Fruit fly (Drosophila melanogaster) whole organism, wandering third instar larva: ENCODE data around the gene CG14435.
A peak's percentile ranks its signal among the peaks of the same experiment; 100 is the strongest.

Experiments used
- Abd-B ChIP-seq: fragments of >200 bp; optimal IDR thresholded peaks from 2 replicates; lab custom pipeline; 2017; ENCODE audit warnings: missing biosample characterization, missing genetic modification characterization
- CG32264 ChIP-seq: fragments of 200-800 bp; sonication (Bioruptor generic); optimal IDR thresholded peaks from 2 replicates; lab custom pipeline; 2016; ENCODE audit warnings: missing biosample characterization, missing genetic modification characterization
- CG9705 ChIP-seq: fragments of 200-800 bp; sonication (Bioruptor generic); optimal IDR thresholded peaks from 2 replicates; lab custom pipeline; 2018; ENCODE audit warnings: missing biosample characterization, mild to moderate bottlenecking, missing genetic modification characterization
- CrebA ChIP-seq: fragments of 200-800 bp; sonication (Bioruptor generic); optimal IDR thresholded peaks from 2 replicates; lab custom pipeline; 2016; ENCODE audit warnings: missing biosample characterization, mild to moderate bottlenecking, missing genetic modification characterization, borderline replicate concordance
- Dfd ChIP-seq: fragments of >200 bp; optimal IDR thresholded peaks from 2 replicates; lab custom pipeline; 2017; ENCODE audit warnings: missing biosample characterization, missing genetic modification characterization
- Dif ChIP-seq: fragments of 200-275, 200-300 bp; sonication (Bioruptor generic); optimal IDR thresholded peaks from 2 replicates; lab custom pipeline; 2018; ENCODE audit warnings: missing biosample characterization, missing genetic modification characterization; ENCODE audit not compliant: partially characterized antibody
- HLH106 ChIP-seq: fragments of 200-800 bp; optimal IDR thresholded peaks from 3 replicates; lab custom pipeline; 2019; ENCODE audit warnings: missing biosample characterization, mild to moderate bottlenecking, missing genetic modification characterization, moderate library complexity
- Hr83 ChIP-seq: fragments of 200-300 bp; sonication (Bioruptor generic); optimal IDR thresholded peaks from 2 replicates; lab custom pipeline; 2016; ENCODE audit warnings: missing biosample characterization, mild to moderate bottlenecking, missing genetic modification characterization, moderate library complexity; ENCODE audit not compliant: poor library complexity, severe bottlenecking
- Jra ChIP-seq: sonication (Bioruptor generic); optimal IDR thresholded peaks from 2 replicates; lab custom pipeline; 2016; ENCODE audit warnings: missing biosample characterization, missing genetic modification characterization
- Mio ChIP-seq: sonication (Bioruptor generic); optimal IDR thresholded peaks from 2 replicates; lab custom pipeline; 2016; ENCODE audit warnings: missing biosample characterization, missing genetic modification characterization
- Myc ChIP-seq: fragments of >200 bp; optimal IDR thresholded peaks from 2 replicates; lab custom pipeline; 2017
- N ChIP-seq: fragments of >200 bp; optimal IDR thresholded peaks from 2 replicates; lab custom pipeline; 2018; ENCODE audit warnings: missing biosample characterization, missing external identifiers, missing genetic modification characterization
- Rel ChIP-seq, 2 experiments: fragments of 200-800 bp; sonication (Bioruptor generic) in 1 of 2; optimal IDR thresholded peaks; 2 replicates in 1 of 2; 3 replicates in 1 of 2; lab custom pipeline; 2016 to 2019; ENCODE audit warnings: mild to moderate bottlenecking in 2 of 2, missing biosample characterization in 2 of 2, missing genetic modification characterization in 2 of 2, moderate library complexity in 1 of 2
- Sp1 ChIP-seq: fragments of 200-800 bp; sonication (Bioruptor generic); optimal IDR thresholded peaks from 3 replicates; lab custom pipeline; 2019; ENCODE audit warnings: missing biosample characterization, mild to moderate bottlenecking, missing genetic modification characterization, moderate library complexity
- Vsx2 ChIP-seq: fragments of 200-300, 225-300 bp; sonication (Bioruptor generic); optimal IDR thresholded peaks from 2 replicates; lab custom pipeline; 2018; ENCODE audit warnings: missing biosample characterization, missing genetic modification characterization; ENCODE audit not compliant: partially characterized antibody
- br ChIP-seq: fragments of 200-800 bp; sonication (Bioruptor generic); optimal IDR thresholded peaks from 2 replicates; lab custom pipeline; 2016; ENCODE audit warnings: missing biosample characterization, missing genetic modification characterization
- brk ChIP-seq: fragments of 200-800 bp; sonication (Bioruptor generic); optimal IDR thresholded peaks from 2 replicates; lab custom pipeline; 2016; ENCODE audit warnings: missing biosample characterization, mild to moderate bottlenecking, missing genetic modification characterization
- dl ChIP-seq, 2 experiments: fragments of 175-275, 200-275 bp in 1 of 2; fragments of 200-275 bp in 1 of 2; sonication (Bioruptor generic); optimal IDR thresholded peaks; lab custom pipeline; 2018; ENCODE audit warnings: mild to moderate bottlenecking in 2 of 2, missing biosample characterization in 2 of 2, missing genetic modification characterization in 2 of 2, moderate library complexity in 2 of 2; ENCODE audit not compliant: partially characterized antibody in 2 of 2, insufficient read depth in 1 of 2
- dmrt93B ChIP-seq: fragments of 200-800 bp; sonication (Bioruptor generic); optimal IDR thresholded peaks from 2 replicates; lab custom pipeline; 2018; ENCODE audit warnings: missing biosample characterization, mild to moderate bottlenecking, missing genetic modification characterization
- dsf ChIP-seq: sonication (Bioruptor generic); optimal IDR thresholded peaks from 2 replicates; lab custom pipeline; 2016; ENCODE audit warnings: missing biosample characterization, missing genetic modification characterization, borderline replicate concordance
- ey ChIP-seq: fragments of 200-800 bp; sonication (Bioruptor generic); optimal IDR thresholded peaks from 2 replicates; lab custom pipeline; 2016; ENCODE audit warnings: missing biosample characterization, missing genetic modification characterization
- foxo ChIP-seq, 2 experiments: fragments of 200-800 bp; sonication (Bioruptor generic); optimal IDR thresholded peaks; 2 replicates in 1 of 2; 3 replicates in 1 of 2; lab custom pipeline; 2016 to 2017; ENCODE audit warnings: missing biosample characterization in 2 of 2, missing genetic modification characterization in 2 of 2
- fru ChIP-seq: fragments of 200-800 bp; sonication (Bioruptor generic); optimal IDR thresholded peaks from 3 replicates; lab custom pipeline; 2016; ENCODE audit warnings: missing biosample characterization, mild to moderate bottlenecking, missing genetic modification characterization
- h ChIP-seq: fragments of 200-800 bp; sonication (Bioruptor generic); optimal IDR thresholded peaks from 3 replicates; lab custom pipeline; 2016; ENCODE audit warnings: missing biosample characterization, mild to moderate bottlenecking, missing genetic modification characterization
- jim ChIP-seq: fragments of 175-275, 200-325 bp; sonication (Bioruptor generic); optimal IDR thresholded peaks from 2 replicates; lab custom pipeline; 2016; ENCODE audit warnings: missing biosample characterization, mild to moderate bottlenecking, missing genetic modification characterization
- lola ChIP-seq: fragments of >200 bp; optimal IDR thresholded peaks from 2 replicates; lab custom pipeline; 2017; ENCODE audit warnings: missing biosample characterization, missing genetic modification characterization
- pan ChIP-seq: fragments of >200 bp; optimal IDR thresholded peaks from 2 replicates; lab custom pipeline; 2017
- psq ChIP-seq: fragments of 200-800 bp; sonication (Bioruptor generic); optimal IDR thresholded peaks from 3 replicates; lab custom pipeline; 2017; ENCODE audit warnings: missing biosample characterization, mild to moderate bottlenecking, missing genetic modification characterization, moderate library complexity
- rgr ChIP-seq: fragments of 200-800 bp; sonication (Bioruptor generic); optimal IDR thresholded peaks from 3 replicates; lab custom pipeline; 2016; ENCODE audit warnings: missing biosample characterization, mild to moderate bottlenecking, missing genetic modification characterization
- sage ChIP-seq: fragments of 200-800 bp; sonication (Bioruptor generic); optimal IDR thresholded peaks from 2 replicates; lab custom pipeline; 2016; ENCODE audit warnings: missing biosample characterization, mild to moderate bottlenecking, missing genetic modification characterization
- sv ChIP-seq: fragments of 200-800 bp; sonication (Bioruptor generic); optimal IDR thresholded peaks from 3 replicates; lab custom pipeline; 2016; ENCODE audit warnings: missing biosample characterization, missing genetic modification characterization
- tai ChIP-seq: sonication (Bioruptor generic); optimal IDR thresholded peaks from 2 replicates; lab custom pipeline; 2016; ENCODE audit warnings: missing biosample characterization, missing genetic modification characterization
- usp ChIP-seq: fragments of >200 bp; optimal IDR thresholded peaks from 2 replicates; lab custom pipeline; 2017; ENCODE audit warnings: missing biosample characterization, missing genetic modification characterization
- woc ChIP-seq: sonication (Bioruptor generic); optimal IDR thresholded peaks from 2 replicates; lab custom pipeline; 2016; ENCODE audit warnings: missing biosample characterization, mild to moderate bottlenecking, missing genetic modification characterization

Gene CG14435

DNA sequence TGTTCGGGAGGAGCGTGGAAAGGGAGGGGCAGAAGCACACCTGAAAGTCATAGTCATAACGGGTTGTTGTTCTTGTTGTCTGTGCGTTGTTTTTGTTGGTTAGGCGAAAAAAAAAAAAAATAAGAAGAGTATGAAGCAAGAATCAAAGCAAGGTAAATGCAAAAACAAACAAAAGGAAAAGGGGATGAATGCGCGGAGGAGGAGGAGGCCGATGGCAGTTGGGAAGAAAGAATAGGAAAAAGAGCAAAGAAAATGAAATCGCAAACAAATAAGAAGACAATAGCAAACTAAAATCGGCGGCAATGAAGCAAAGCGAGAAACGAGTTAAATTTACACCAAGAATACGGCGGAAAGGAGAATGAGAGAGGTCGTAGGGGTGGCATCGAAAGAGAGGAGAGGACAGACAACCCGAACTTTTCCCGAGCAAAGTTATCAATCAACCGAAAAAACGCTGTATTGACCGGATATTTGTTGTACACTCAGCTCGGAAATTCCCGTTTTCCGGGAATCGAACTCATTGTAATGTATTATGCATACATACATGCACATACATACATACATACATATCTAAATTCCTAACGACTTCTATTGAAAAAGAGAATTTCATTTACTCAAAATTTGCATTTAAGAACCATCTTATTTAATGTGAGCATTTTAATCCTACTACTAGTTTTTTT lies 16.8 kb upstream of the CG14435 start:
- no peak for TF ChIP-seq lola (GFP tag; lab: Kevin White, UChicago)
- peak; percentile 38 for TF ChIP-seq Dif (GFP tag; lab: Kevin White, UChicago)
- TF ChIP-seq psq (GFP tag; lab: Kevin White, UChicago), result peak; percentile 88
- TF ChIP-seq Rel (GFP tag; optimal IDR thresholded peaks at IDR 0.05; lab: Kevin White, UChicago), result no peak
- TF ChIP-seq Rel (tag; optimal IDR thresholded peaks at IDR 0.05; lab: Kevin White, UChicago), result peak; percentile 78
- no peak for TF ChIP-seq br
- TF ChIP-seq HLH106 (tag; lab: Kevin White, UChicago), result no peak
- TF ChIP-seq, all 38 proteins: peak for 3

DNA sequence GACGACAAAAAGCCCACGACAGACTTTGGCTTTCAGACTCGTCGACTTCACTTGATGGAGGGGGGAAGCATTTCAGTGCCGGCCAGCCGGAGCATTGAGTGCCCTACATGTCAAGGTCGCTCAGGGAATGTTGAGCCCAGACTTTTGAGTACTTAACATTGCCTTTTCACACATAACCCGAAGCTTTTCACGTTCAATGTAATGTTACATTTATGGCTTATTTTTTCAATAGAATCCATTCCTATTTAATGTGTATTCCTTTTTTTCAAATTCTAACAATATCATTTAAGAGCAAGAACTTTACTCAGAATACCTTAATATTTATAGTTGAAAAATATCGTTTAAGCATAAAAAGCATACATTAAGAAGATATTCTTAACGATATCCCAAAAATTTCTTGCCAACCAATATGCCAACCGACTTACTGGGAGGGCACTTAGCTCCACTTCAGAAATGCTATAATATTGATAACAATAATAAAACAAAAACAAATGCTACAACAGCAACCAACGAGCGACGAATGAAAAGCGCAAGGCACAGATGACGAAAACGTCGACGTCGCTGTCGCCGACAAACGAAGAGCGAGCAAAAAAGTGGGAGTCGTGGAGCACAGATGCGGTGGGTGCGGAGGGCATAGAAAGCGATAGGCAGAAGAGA lies 16.2 kb upstream of the CG14435 start:
- TF ChIP-seq Vsx2 (no peak), sv (GFP tag; lab: Kevin White, UChicago) (peak; percentile 64), psq (GFP tag; lab: Kevin White, UChicago) (peak; percentile 96), tai (GFP tag; lab: Kevin White, UChicago) (no peak), dl (GFP tag; optimal IDR thresholded peaks at IDR 0.05; lab: Kevin White, UChicago; ENCODE audit: insufficient read depth in 1 of 2, partially characterized antibody in 2 of 2) (peak in 1 of 2 experiments; percentile 41), sage (GFP tag; lab: Kevin White, UChicago) (no peak), Mio (GFP tag; lab: Kevin White, UChicago) (no peak), Jra (no peak), pan (lab: Kevin White, UChicago) (no peak), h (GFP tag; lab: Kevin White, UChicago) (peak; percentile 82), lola (GFP tag; lab: Kevin White, UChicago) (no peak), brk (GFP tag; lab: Kevin White, UChicago) (no peak), br (peak; percentile 6), CG32264 (no peak), HLH106 (tag; lab: Kevin White, UChicago) (peak; percentile 85), foxo (GFP tag; optimal IDR thresholded peaks at IDR 0.05; lab: Kevin White, UChicago) (peak in 1 of 2 experiments; percentile 89), Dfd (GFP tag; lab: Kevin White, UChicago) (no peak), woc (GFP tag; lab: Kevin White, UChicago) (no peak), jim (no peak), ey (GFP tag; lab: Kevin White, UChicago) (peak; percentile 86), fru (GFP tag; lab: Kevin White, UChicago) (peak; percentile 88), Hr83 (no peak), CG9705 (GFP tag; lab: Kevin White, UChicago) (peak; percentile 68), N (GFP tag; lab: Kevin White, UChicago) (no peak), Sp1 (GFP tag; lab: Kevin White, UChicago) (peak; percentile 47), CrebA (GFP tag; lab: Kevin White, UChicago) (no peak), usp (GFP tag; lab: Kevin White, UChicago) (no peak), dmrt93B (GFP tag; lab: Kevin White, UChicago) (peak; percentile 87), Abd-B (no peak), Myc (lab: Kevin White, UChicago) (peak; percentile 55), Rel (GFP tag; optimal IDR thresholded peaks at IDR 0.05; lab: Kevin White, UChicago) (no peak), Rel (tag; optimal IDR thresholded peaks at IDR 0.05; lab: Kevin White, UChicago) (peak; percentile 62), rgr (peak; percentile 23)

DNA sequence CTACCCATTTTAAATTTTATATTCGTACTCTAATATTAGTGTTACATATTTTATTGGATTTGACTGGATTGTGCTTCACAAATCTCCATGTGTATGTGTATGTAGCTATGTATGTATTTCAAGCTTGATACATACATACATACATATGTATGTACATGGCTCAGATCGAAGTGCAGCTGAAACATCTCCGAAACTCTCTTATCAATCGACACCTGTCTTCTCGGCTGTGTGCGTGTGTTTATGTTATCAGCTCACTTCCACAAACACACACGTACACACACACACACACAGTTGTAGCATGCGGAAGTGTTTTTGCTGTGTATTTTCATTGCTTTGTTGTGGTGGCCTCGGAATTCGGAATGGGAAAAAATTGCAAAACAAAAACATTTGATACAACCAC lies 15.5 kb upstream of the CG14435 start:
- TF ChIP-seq h (GFP tag; lab: Kevin White, UChicago), result no peak
- TF ChIP-seq HLH106 (tag; lab: Kevin White, UChicago), result no peak
- no peak for TF ChIP-seq Myc (lab: Kevin White, UChicago)
- TF ChIP-seq CG32264, result no peak
- TF ChIP-seq br, result no peak
- TF ChIP-seq dsf (GFP tag; lab: Kevin White, UChicago), result no peak
- no peak for TF ChIP-seq ey (GFP tag; lab: Kevin White, UChicago)
- no peak for TF ChIP-seq CG9705 (GFP tag; lab: Kevin White, UChicago)
- TF ChIP-seq sage (GFP tag; lab: Kevin White, UChicago), result no peak
- TF ChIP-seq Abd-B, result no peak
- no peak for TF ChIP-seq tai (GFP tag; lab: Kevin White, UChicago)
- TF ChIP-seq Vsx2, result no peak
- TF ChIP-seq jim, result no peak
- no peak for TF ChIP-seq sv (GFP tag; lab: Kevin White, UChicago)
- no peak for TF ChIP-seq Rel (GFP tag; optimal IDR thresholded peaks at IDR 0.05; lab: Kevin White, UChicago)
- TF ChIP-seq Rel (tag; optimal IDR thresholded peaks at IDR 0.05; lab: Kevin White, UChicago), result no peak
